Worm (Caenorhabditis elegans): ENCODE measurements around the gene gip-1.

Gene gip-1

DNA sequence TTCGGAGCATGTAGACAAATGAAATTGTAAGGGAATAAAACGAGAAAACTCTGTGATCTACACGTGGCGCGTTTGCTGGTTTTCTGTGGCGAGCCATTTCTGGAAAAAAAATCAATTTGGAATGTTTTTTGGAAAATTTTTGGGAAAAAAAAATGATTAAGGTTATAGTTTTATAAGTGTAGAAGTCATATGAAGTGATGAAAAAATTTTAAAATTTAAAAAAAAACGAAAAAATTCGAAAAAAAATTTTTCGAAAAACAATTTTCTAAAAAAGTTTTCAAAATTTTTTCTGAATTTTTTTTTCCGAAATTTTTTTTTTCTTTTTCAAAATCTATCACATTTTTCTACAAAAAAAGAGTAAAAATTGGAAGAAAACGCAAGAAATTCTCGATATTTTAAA, 39.1 kb downstream of the gip-1 start, which contains the start of gene H14E04.3:
H14E04.3 (minus strand) TSS at position 101 of the 400 bp plus-strand sequence.
- TF ChIP-seq ceh-30 (tag; optimal IDR thresholded peaks at IDR 0.05): no peak
- TF ChIP-seq pax-1 (tag; optimal IDR thresholded peaks at IDR 0.05): no peak

DNA sequence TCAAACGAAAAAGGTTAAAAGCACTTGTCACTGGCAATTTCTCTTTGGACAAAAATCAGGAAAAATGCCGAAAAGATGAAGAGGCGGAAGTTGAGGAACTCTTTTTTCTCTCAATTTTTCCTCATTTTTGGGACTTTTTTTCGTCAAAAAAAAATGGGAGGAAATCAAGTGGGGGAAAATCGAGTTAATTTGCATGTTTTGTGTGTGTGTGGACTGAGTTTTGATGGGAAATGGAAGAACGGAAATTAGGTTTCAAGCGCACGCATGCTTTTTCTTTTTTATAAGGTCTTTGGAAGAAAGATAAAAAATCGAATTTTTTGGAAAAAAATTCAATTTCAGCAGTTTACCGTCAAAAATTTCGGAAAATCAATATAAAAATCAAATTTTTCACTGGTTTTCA, 44.3 kb downstream of the gip-1 start:
- TF ChIP-seq unc-42 (tag; optimal IDR thresholded peaks at IDR 0.05): peak; percentile 83
- no peak for TF ChIP-seq odd-2 (tag; optimal IDR thresholded peaks at IDR 0.05)

DNA sequence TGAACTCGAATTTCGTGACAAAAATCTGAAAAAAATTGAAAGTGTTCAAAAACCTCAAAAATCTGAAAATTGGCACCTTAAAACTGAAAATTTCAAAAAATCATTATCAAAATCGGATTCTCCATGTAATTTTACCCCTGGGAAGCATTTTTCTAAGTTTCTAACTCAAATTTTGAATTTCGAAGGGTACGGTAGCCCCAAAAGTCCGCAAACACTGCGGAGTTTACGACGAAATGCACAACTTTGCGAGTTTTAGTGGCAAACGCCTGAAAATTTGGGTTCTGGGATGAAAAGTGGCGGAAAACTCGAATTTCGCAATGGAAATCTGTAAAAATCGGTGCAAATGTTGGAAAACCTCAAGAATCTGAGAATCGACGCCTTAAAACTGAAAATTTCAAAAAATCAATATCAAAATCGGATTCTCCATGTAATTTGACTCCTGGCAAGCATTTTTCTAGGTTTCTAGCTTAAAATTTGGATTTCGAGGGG, 46.3 kb downstream of the gip-1 start:
- TF ChIP-seq unc-55 (GFP tag; optimal IDR thresholded peaks at IDR 0.05): no peak
- TF ChIP-seq nfya-1 (tag; optimal IDR thresholded peaks at IDR 0.05): no peak
- no peak for TF ChIP-seq ceh-18 (tag; optimal IDR thresholded peaks at IDR 0.05)
- no peak for TF ChIP-seq fkh-10 (GFP tag; optimal IDR thresholded peaks at IDR 0.05)
- TF ChIP-seq T23F11.4 (GFP tag; optimal IDR thresholded peaks at IDR 0.05): no peak
- no peak for TF ChIP-seq sox-2 (GFP tag; IDR thresholded peaks at IDR 0.05)
- no peak for TF ChIP-seq elt-4 (tag; optimal IDR thresholded peaks at IDR 0.05)
- TF ChIP-seq madf-2 (tag; optimal IDR thresholded peaks at IDR 0.05): no peak
- TF ChIP-seq mec-3 (tag; optimal IDR thresholded peaks at IDR 0.05; ENCODE audit: borderline replicate concordance): no peak
- TF ChIP-seq sox-4 (tag; optimal IDR thresholded peaks at IDR 0.05): no peak
- no peak for TF ChIP-seq C38D4.7 (GFP tag; optimal IDR thresholded peaks at IDR 0.05)
- TF ChIP-seq ceh-24 (tag; optimal IDR thresholded peaks at IDR 0.05): no peak

DNA sequence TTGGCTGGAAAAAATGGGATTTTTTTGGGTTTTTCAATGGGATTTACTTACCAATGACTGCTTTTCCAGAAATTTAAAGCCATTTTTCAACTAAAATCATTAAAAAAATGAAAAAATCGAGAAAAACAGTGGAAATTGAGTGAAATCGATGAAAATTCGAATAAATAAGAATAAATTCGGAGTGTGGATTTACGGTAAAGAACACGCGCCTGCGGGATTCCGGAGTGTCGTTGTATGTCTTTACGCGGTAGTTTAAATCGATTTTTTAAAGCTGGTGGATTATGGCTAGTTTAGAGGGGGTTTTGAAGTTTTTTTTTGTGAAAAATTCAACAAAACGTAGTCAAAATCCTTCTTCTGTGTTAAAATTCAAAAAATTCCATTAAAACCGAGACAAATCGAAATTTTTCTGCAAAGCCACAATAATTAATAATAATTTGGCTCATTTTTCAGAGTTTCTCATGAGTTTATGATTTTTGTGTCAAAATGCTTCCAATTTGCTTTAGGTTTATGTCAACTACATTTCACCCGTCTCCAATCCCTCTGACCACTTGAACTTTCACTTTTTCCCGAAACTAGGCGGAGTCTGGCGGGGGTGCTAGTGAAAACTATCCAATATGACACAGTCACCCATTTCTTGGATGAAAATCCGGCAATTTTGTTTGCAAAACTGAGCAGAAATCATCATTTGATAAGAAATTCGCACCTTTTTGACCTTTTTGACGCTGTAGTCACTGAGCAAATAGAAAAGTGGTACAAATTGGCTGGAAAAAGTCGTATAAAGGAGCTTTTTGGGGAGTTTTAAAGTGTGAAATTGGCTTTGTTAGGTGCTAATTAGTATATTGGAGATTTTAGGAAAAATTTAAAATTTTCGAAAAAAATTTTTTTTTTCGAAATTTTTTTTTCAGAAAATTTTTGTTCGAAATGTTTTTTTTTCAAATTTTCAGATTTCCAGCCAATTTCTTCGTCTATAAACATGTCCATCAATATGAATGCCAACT, 54.0 kb downstream of the gip-1 start, which contains the start of the genes cic-1 and strm-1:
cic-1 (minus strand) TSS at position 96 of the 998 bp plus-strand sequence.
strm-1 (plus strand) TSS at position 945 of the 998 bp plus-strand sequence.
- TF ChIP-seq nfya-1 (tag; optimal IDR thresholded peaks at IDR 0.05) (peak; percentile 20), ceh-34 (tag; optimal IDR thresholded peaks at IDR 0.05) (no peak), unc-42 (tag; optimal IDR thresholded peaks at IDR 0.05) (peak; percentile 13), K09A11.1 (tag; optimal IDR thresholded peaks at IDR 0.05; ENCODE audit: insufficient read depth) (no peak), ref-2 (tag; optimal IDR thresholded peaks at IDR 0.05) (no peak), ceh-48 (tag; optimal IDR thresholded peaks at IDR 0.05) (peak; percentile 62)

DNA sequence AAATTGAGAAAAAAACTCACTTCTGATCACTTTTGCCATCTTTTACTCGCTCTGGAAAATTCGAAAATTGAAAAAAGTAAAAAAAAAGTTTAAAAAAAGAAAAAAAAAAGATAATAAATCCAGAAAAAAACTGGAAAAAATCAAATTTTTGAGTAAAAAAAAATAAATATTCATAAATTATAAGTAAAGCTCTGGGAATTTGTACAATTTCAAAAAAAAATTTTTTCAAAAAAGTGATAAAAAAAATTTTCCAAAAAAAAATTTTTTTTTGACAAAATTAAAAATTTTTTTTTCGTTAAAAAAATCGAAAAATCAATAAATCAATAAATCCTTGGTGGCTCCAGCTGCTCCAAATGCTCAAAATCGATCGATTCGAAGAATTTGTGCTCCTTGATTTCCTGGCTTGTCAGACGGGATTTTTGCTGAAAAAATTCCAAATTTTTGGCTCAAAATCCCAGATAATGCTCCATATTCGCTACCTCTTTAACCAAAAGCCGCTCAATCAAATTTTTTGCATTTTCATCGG, 63.6 kb downstream of the gip-1 start, which contains the start of gene mrpl-30:
mrpl-30 (minus strand) TSS at position 51 of the 526 bp plus-strand sequence.
- TF ChIP-seq sdc-2 (tag; optimal IDR thresholded peaks at IDR 0.05): no peak
- no peak for TF ChIP-seq gmeb-2 (tag; optimal IDR thresholded peaks at IDR 0.05)
- TF ChIP-seq unc-3 (GFP tag; conservative IDR thresholded peaks at IDR 0.05): no peak
- no peak for TF ChIP-seq unc-3 (tag; optimal IDR thresholded peaks at IDR 0.05)
- no peak for TF ChIP-seq nhr-232 (tag; optimal IDR thresholded peaks at IDR 0.05)
- TF ChIP-seq pat-9 (tag; optimal IDR thresholded peaks at IDR 0.05): no peak
- TF ChIP-seq npax-4 (tag; optimal IDR thresholded peaks at IDR 0.05): no peak
- TF ChIP-seq ceh-14 (tag; optimal IDR thresholded peaks at IDR 0.05): no peak
- no peak for TF ChIP-seq unc-86 (tag; optimal IDR thresholded peaks at IDR 0.05)
- no peak for TF ChIP-seq sox-2 (GFP tag; IDR thresholded peaks at IDR 0.05)
- TF ChIP-seq dmd-4 (tag; optimal IDR thresholded peaks at IDR 0.05; ENCODE audit: borderline replicate concordance): no peak
- no peak for TF ChIP-seq fkh-10 (GFP tag; optimal IDR thresholded peaks at IDR 0.05)
- no peak for TF ChIP-seq ets-4 (tag; optimal IDR thresholded peaks at IDR 0.05)
- no peak for TF ChIP-seq tbx-2 (tag; optimal IDR thresholded peaks at IDR 0.05)
- TF ChIP-seq nfya-1 (tag; optimal IDR thresholded peaks at IDR 0.05): no peak
- TF ChIP-seq elt-4 (tag; optimal IDR thresholded peaks at IDR 0.05): no peak

Data from whole organism, late embryonic.